Worm (Caenorhabditis elegans) whole organism, L1 larva: ENCODE measurements around the gene srt-34.

Source experiments
- aly-2 ChIP-seq: fragments of 150-350 bp; optimal IDR thresholded peaks from 2 replicates; lab custom pipeline; 2014; ENCODE audit warnings: missing biosample characterization, missing genetic modification characterization
- ceh-82 ChIP-seq, 3 experiments: fragments of 150-350 bp in 1 of 3; sonication (generic microtip) in 2 of 3; optimal IDR thresholded peaks; 2 replicates each; lab custom pipeline; 2014 to 2017; ENCODE audit warnings: missing biosample characterization in 3 of 3, missing genetic modification characterization in 3 of 3
- dpl-1 ChIP-seq, 3 experiments: fragments of 150-350 bp in 2 of 3; sonication (generic microtip) in 1 of 3; optimal IDR thresholded peaks; 2 replicates each; lab custom pipeline; 2014 to 2017; ENCODE audit warnings: missing biosample characterization in 3 of 3, missing genetic modification characterization in 3 of 3, missing genetic modification reagents in 3 of 3
- fkh-10 ChIP-seq: sonication (generic microtip); optimal IDR thresholded peaks from 2 replicates; lab custom pipeline; 2017; ENCODE audit warnings: missing biosample characterization, missing genetic modification reagents, missing genetic modification characterization
- irx-1 ChIP-seq: sonication (generic microtip); optimal IDR thresholded peaks from 2 replicates; lab custom pipeline; 2016; ENCODE audit warnings: missing genetic modification characterization, missing compliant biosample characterization
- jun-1 ChIP-seq: fragments of 150-350 bp; optimal IDR thresholded peaks from 2 replicates; lab custom pipeline; 2014; ENCODE audit warnings: missing biosample characterization, missing genetic modification reagents, missing genetic modification characterization
- lsy-2 ChIP-seq, 2 experiments: fragments of 150-350 bp; optimal IDR thresholded peaks; 2 replicates each; lab custom pipeline; 2014; ENCODE audit warnings: missing biosample characterization in 2 of 2, missing genetic modification characterization in 2 of 2
- nhr-12 ChIP-seq: sonication (generic microtip); optimal IDR thresholded peaks from 2 replicates; lab custom pipeline; 2017; ENCODE audit warnings: missing biosample characterization, missing genetic modification characterization
- nhr-237 ChIP-seq: fragments of 150-350 bp; optimal IDR thresholded peaks from 2 replicates; lab custom pipeline; 2014; ENCODE audit warnings: missing biosample characterization, missing genetic modification characterization
- tbx-2 ChIP-seq: sonication (generic microtip); optimal IDR thresholded peaks from 2 replicates; lab custom pipeline; 2016; ENCODE audit warnings: missing genetic modification characterization, missing compliant biosample characterization

- TF ChIP-seq tbx-2 (tag; lab: Kevin White, UChicago) (no peak), irx-1 (no peak), dpl-1 (GFP tag; optimal IDR thresholded peaks at IDR 0.05; lab: Kevin White, UChicago) (no peak), aly-2 (tag; lab: Kevin White, UChicago) (no peak), nhr-12 (tag; lab: Kevin White, UChicago) (no peak), jun-1 (tag; lab: Kevin White, UChicago) (no peak), nhr-237 (tag; lab: Kevin White, UChicago) (no peak), lsy-2 (tag; optimal IDR thresholded peaks at IDR 0.05; lab: Kevin White, UChicago) (no peak), fkh-10 (GFP tag; lab: Kevin White, UChicago) (no peak), ceh-82 (tag; optimal IDR thresholded peaks at IDR 0.05; lab: Kevin White, UChicago) (no peak)
Observed at ce11 chrV:2845771-2846170, 27.8 kb upstream of the srt-34 start, which contains the start of gene srj-44.
